Worm (Caenorhabditis elegans): ENCODE measurements around the gene ZC412.3.
"Not testable (repeated sequence)": the region's sequence is repeated elsewhere in the genome, so short reads cannot be mapped to it uniquely, and the experiment has no call there.

ce11 chrV:14890782-14891181, 19.4 kb upstream of the ZC412.3 start, which contains the start of gene nspa-2:
- TF ChIP-seq ztf-11, nhr-77 (tag; optimal IDR thresholded peaks at IDR 0.05): not testable (repeated sequence)
